Worm (Caenorhabditis elegans): ENCODE results near the gene F17E9.18.

Gene F17E9.18

ce11 chrIV:8312105-8312504 is 34.8 kb downstream of the F17E9.18 start:
- TF ChIP-seq klf-2 (GFP tag; conservative IDR thresholded peaks at IDR 0.05) (no peak), T22C8.4 (GFP tag; IDR thresholded peaks at IDR 0.05) (no peak), cog-1 (tag; optimal IDR thresholded peaks at IDR 0.05) (no peak), tab-1 (GFP tag; IDR thresholded peaks at IDR 0.05) (no peak), ref-1 (GFP tag; conservative IDR thresholded peaks at IDR 0.05) (no peak), flt-1 (GFP tag; IDR thresholded peaks at IDR 0.05) (no peak), ztf-29 (GFP tag; IDR thresholded peaks at IDR 0.05) (no peak), ztf-23 (GFP tag; IDR thresholded peaks at IDR 0.05) (no peak), med-1 (GFP tag; optimal IDR thresholded peaks at IDR 0.05; ENCODE audit: insufficient read depth) (no peak)

- TF ChIP-seq tab-1 (GFP tag; IDR thresholded peaks at IDR 0.05) = no peak
- TF ChIP-seq ztf-23 (GFP tag; IDR thresholded peaks at IDR 0.05) = no peak
- TF ChIP-seq klf-2 (GFP tag; conservative IDR thresholded peaks at IDR 0.05) = no peak
- no peak for TF ChIP-seq T22C8.4 (GFP tag; IDR thresholded peaks at IDR 0.05)
- no peak for TF ChIP-seq med-1 (GFP tag; optimal IDR thresholded peaks at IDR 0.05; ENCODE audit: insufficient read depth)
- TF ChIP-seq flt-1 (GFP tag; IDR thresholded peaks at IDR 0.05) = no peak
- TF ChIP-seq ztf-29 (GFP tag; IDR thresholded peaks at IDR 0.05) = no peak
These were observed 39.5 kb downstream of the F17E9.18 start for ce11 chrIV:8307408-8307807.

ce11 chrIV:8303668-8304067 is 43.3 kb downstream of the F17E9.18 start, which contains the start of gene vha-5:
vha-5 (plus strand) TSS chrIV:8303968.
- no peak for TF ChIP-seq T22C8.4 (GFP tag; IDR thresholded peaks at IDR 0.05)
- no peak for TF ChIP-seq ztf-29 (GFP tag; IDR thresholded peaks at IDR 0.05)
- TF ChIP-seq flt-1 (GFP tag; IDR thresholded peaks at IDR 0.05) = no peak
- TF ChIP-seq cog-1 (tag; optimal IDR thresholded peaks at IDR 0.05) = no peak
- no peak for TF ChIP-seq tab-1 (GFP tag; IDR thresholded peaks at IDR 0.05)
- no peak for TF ChIP-seq med-1 (GFP tag; optimal IDR thresholded peaks at IDR 0.05; ENCODE audit: insufficient read depth)
- TF ChIP-seq ztf-23 (GFP tag; IDR thresholded peaks at IDR 0.05) = no peak
- no peak for TF ChIP-seq ref-1 (GFP tag; conservative IDR thresholded peaks at IDR 0.05)
- no peak for TF ChIP-seq klf-2 (GFP tag; conservative IDR thresholded peaks at IDR 0.05)

ce11 chrIV:8302648-8303161 is 44.2 kb downstream of the F17E9.18 start:
- TF ChIP-seq ztf-29 (GFP tag; IDR thresholded peaks at IDR 0.05) = no peak
- no peak for TF ChIP-seq klf-2 (GFP tag; conservative IDR thresholded peaks at IDR 0.05)
- no peak for TF ChIP-seq flt-1 (GFP tag; IDR thresholded peaks at IDR 0.05)
- TF ChIP-seq ref-1 (GFP tag; conservative IDR thresholded peaks at IDR 0.05) = no peak
- TF ChIP-seq med-1 (GFP tag; optimal IDR thresholded peaks at IDR 0.05; ENCODE audit: insufficient read depth) = no peak
- no peak for TF ChIP-seq T22C8.4 (GFP tag; IDR thresholded peaks at IDR 0.05)
- TF ChIP-seq cog-1 (tag; optimal IDR thresholded peaks at IDR 0.05) = no peak
- TF ChIP-seq tab-1 (GFP tag; IDR thresholded peaks at IDR 0.05) = no peak

ce11 chrIV:8301925-8302324 is 45.0 kb downstream of the F17E9.18 start:
- no peak for TF ChIP-seq T22C8.4 (GFP tag; IDR thresholded peaks at IDR 0.05)
- no peak for TF ChIP-seq cog-1 (tag; optimal IDR thresholded peaks at IDR 0.05)
- TF ChIP-seq ztf-23 (GFP tag; IDR thresholded peaks at IDR 0.05) = no peak
- no peak for TF ChIP-seq ref-1 (GFP tag; conservative IDR thresholded peaks at IDR 0.05)
- no peak for TF ChIP-seq med-1 (GFP tag; optimal IDR thresholded peaks at IDR 0.05; ENCODE audit: insufficient read depth)
- TF ChIP-seq ztf-29 (GFP tag; IDR thresholded peaks at IDR 0.05) = no peak
- TF ChIP-seq klf-2 (GFP tag; conservative IDR thresholded peaks at IDR 0.05) = no peak
- no peak for TF ChIP-seq tab-1 (GFP tag; IDR thresholded peaks at IDR 0.05)
- TF ChIP-seq flt-1 (GFP tag; IDR thresholded peaks at IDR 0.05) = no peak

ce11 chrIV:8300468-8300867 is 46.5 kb downstream of the F17E9.18 start, which contains the start of gene F35H10.5:
F35H10.5 (plus strand) TSS chrIV:8300768.
- TF ChIP-seq tab-1 (GFP tag; IDR thresholded peaks at IDR 0.05) = no peak
- no peak for TF ChIP-seq T22C8.4 (GFP tag; IDR thresholded peaks at IDR 0.05)
- TF ChIP-seq ztf-29 (GFP tag; IDR thresholded peaks at IDR 0.05) = no peak
- TF ChIP-seq med-1 (GFP tag; optimal IDR thresholded peaks at IDR 0.05; ENCODE audit: insufficient read depth) = no peak
- TF ChIP-seq cog-1 (tag; optimal IDR thresholded peaks at IDR 0.05) = no peak
- no peak for TF ChIP-seq ztf-23 (GFP tag; IDR thresholded peaks at IDR 0.05)
- no peak for TF ChIP-seq klf-2 (GFP tag; conservative IDR thresholded peaks at IDR 0.05)
- TF ChIP-seq flt-1 (GFP tag; IDR thresholded peaks at IDR 0.05) = no peak
- no peak for TF ChIP-seq ref-1 (GFP tag; conservative IDR thresholded peaks at IDR 0.05)

ce11 chrIV:8299636-8300035 is 47.3 kb downstream of the F17E9.18 start, which contains the start of gene F35H10.6:
F35H10.6 (plus strand) TSS chrIV:8299936.
- TF ChIP-seq klf-2 (GFP tag; conservative IDR thresholded peaks at IDR 0.05) = no peak
- TF ChIP-seq ref-1 (GFP tag; conservative IDR thresholded peaks at IDR 0.05) = no peak
- no peak for TF ChIP-seq T22C8.4 (GFP tag; IDR thresholded peaks at IDR 0.05)
- TF ChIP-seq ztf-29 (GFP tag; IDR thresholded peaks at IDR 0.05) = no peak
- TF ChIP-seq cog-1 (tag; optimal IDR thresholded peaks at IDR 0.05) = no peak
- no peak for TF ChIP-seq tab-1 (GFP tag; IDR thresholded peaks at IDR 0.05)
- TF ChIP-seq ztf-23 (GFP tag; IDR thresholded peaks at IDR 0.05) = no peak
- no peak for TF ChIP-seq med-1 (GFP tag; optimal IDR thresholded peaks at IDR 0.05; ENCODE audit: insufficient read depth)
- no peak for TF ChIP-seq flt-1 (GFP tag; IDR thresholded peaks at IDR 0.05)

ce11 chrIV:8297192-8297591 is 49.8 kb downstream of the F17E9.18 start, which contains the start of gene nprl-3:
nprl-3 (plus strand) TSS chrIV:8297492.
- TF ChIP-seq klf-2 (GFP tag; conservative IDR thresholded peaks at IDR 0.05) (no peak), med-1 (GFP tag; optimal IDR thresholded peaks at IDR 0.05; ENCODE audit: insufficient read depth) (no peak), T22C8.4 (GFP tag; IDR thresholded peaks at IDR 0.05) (no peak)
